Worm (Caenorhabditis elegans) whole organism, L3 larva: ENCODE results near the gene pde-2.

Experiments
- R02D3.7 ChIP-seq: fragments of 150-350 bp; optimal IDR thresholded peaks from 2 replicates; lab custom pipeline; 2014; ENCODE audit warnings: missing biosample characterization, missing genetic modification characterization
- ZK546.5 ChIP-seq: sonication (generic microtip); optimal IDR thresholded peaks from 2 replicates; lab custom pipeline; 2017; ENCODE audit warnings: missing biosample characterization, missing genetic modification characterization
- aly-2 ChIP-seq: fragments of 150-350 bp; optimal IDR thresholded peaks from 2 replicates; lab custom pipeline; 2014; ENCODE audit warnings: missing biosample characterization, missing genetic modification characterization
- ceh-16 ChIP-seq: sonication (generic microtip); optimal IDR thresholded peaks from 2 replicates; lab custom pipeline; 2017; ENCODE audit warnings: missing biosample characterization, missing genetic modification characterization
- ceh-28 ChIP-seq: fragments of 150-350 bp; optimal IDR thresholded peaks from 2 replicates; lab custom pipeline; 2014; ENCODE audit warnings: missing biosample characterization, missing genetic modification reagents, missing genetic modification characterization
- ceh-82 ChIP-seq: fragments of 150-350 bp; optimal IDR thresholded peaks from 2 replicates; lab custom pipeline; 2014; ENCODE audit warnings: missing biosample characterization, missing genetic modification characterization
- ceh-9 ChIP-seq: sonication (generic microtip); optimal IDR thresholded peaks from 2 replicates; lab custom pipeline; 2018; ENCODE audit warnings: missing biosample characterization, missing genetic modification characterization
- daf-12 ChIP-seq: fragments of 150-350 bp; optimal IDR thresholded peaks from 2 replicates; lab custom pipeline; 2014; ENCODE audit warnings: missing biosample characterization, missing genetic modification reagents, missing genetic modification characterization
- egl-27 ChIP-seq: sonication (generic microtip); optimal IDR thresholded peaks from 4 replicates; lab custom pipeline; 2017; ENCODE audit warnings: missing biosample characterization, missing genetic modification reagents, missing genetic modification characterization
- egl-5 ChIP-seq: fragments of 150-350 bp; optimal IDR thresholded peaks from 2 replicates; lab custom pipeline; 2017; ENCODE audit warnings: missing biosample characterization, missing genetic modification reagents, missing genetic modification characterization, inconsistent platforms
- elt-1 ChIP-seq: fragments of 150-350 bp; optimal IDR thresholded peaks from 2 replicates; lab custom pipeline; 2014; ENCODE audit warnings: missing biosample characterization, missing genetic modification characterization
- elt-2 ChIP-seq: sonication (generic microtip); optimal IDR thresholded peaks from 2 replicates; lab custom pipeline; 2016; ENCODE audit warnings: missing genetic modification reagents, mild to moderate bottlenecking, missing genetic modification characterization, missing compliant biosample characterization
- elt-3 ChIP-seq, 3 experiments: fragments of 150-350 bp in 1 of 3; sonication (generic microtip) in 2 of 3; optimal IDR thresholded peaks; 2 replicates in 2 of 3; 4 replicates in 1 of 3; lab custom pipeline; 2014 to 2017; ENCODE audit warnings: missing biosample characterization in 3 of 3, missing genetic modification characterization in 3 of 3
- eor-1 ChIP-seq, 2 experiments: fragments of 150-350 bp; optimal IDR thresholded peaks; 2 replicates each; lab custom pipeline; 2014 to 2018; ENCODE audit warnings: missing biosample characterization in 2 of 2, missing genetic modification characterization in 2 of 2
- fkh-10 ChIP-seq: sonication (generic microtip); optimal IDR thresholded peaks from 2 replicates; lab custom pipeline; 2017; ENCODE audit warnings: missing biosample characterization, missing genetic modification reagents, missing genetic modification characterization
- fkh-2 ChIP-seq: fragments of 150-350 bp; optimal IDR thresholded peaks from 2 replicates; lab custom pipeline; 2014; ENCODE audit warnings: missing biosample characterization, missing genetic modification reagents, missing genetic modification characterization
- fos-1 ChIP-seq: fragments of 150-350 bp; optimal IDR thresholded peaks from 2 replicates; lab custom pipeline; 2014; ENCODE audit warnings: missing biosample characterization, missing genetic modification characterization
- hmg-11 ChIP-seq: sonication (generic microtip); optimal IDR thresholded peaks from 2 replicates; lab custom pipeline; 2016; ENCODE audit warnings: missing genetic modification characterization, missing compliant biosample characterization
- jun-1 ChIP-seq: fragments of 150-350 bp; optimal IDR thresholded peaks from 2 replicates; lab custom pipeline; 2014; ENCODE audit warnings: missing biosample characterization, missing genetic modification reagents, missing genetic modification characterization
- lin-15B ChIP-seq: fragments of 150-350 bp; optimal IDR thresholded peaks from 2 replicates; lab custom pipeline; 2014; ENCODE audit warnings: missing biosample characterization, missing genetic modification characterization
- lin-39 ChIP-seq: fragments of 150-350 bp; optimal IDR thresholded peaks from 2 replicates; lab custom pipeline; 2018; ENCODE audit warnings: missing biosample characterization, missing genetic modification reagents, missing genetic modification characterization
- lsy-12 ChIP-seq: sonication (generic microtip); optimal IDR thresholded peaks from 2 replicates; lab custom pipeline; 2016; ENCODE audit warnings: mild to moderate bottlenecking, missing genetic modification characterization, missing compliant biosample characterization
- mdl-1 ChIP-seq: fragments of 150-350 bp; optimal IDR thresholded peaks from 2 replicates; lab custom pipeline; 2014; ENCODE audit warnings: missing biosample characterization, missing genetic modification characterization
- nfya-1 ChIP-seq: sonication (generic microtip); optimal IDR thresholded peaks from 2 replicates; lab custom pipeline; 2017; ENCODE audit warnings: missing genetic modification characterization, mild to moderate bottlenecking, missing compliant biosample characterization, antibody characterized with exemption, moderate library complexity; ENCODE audit not compliant: insufficient read depth
- nhr-11 ChIP-seq: fragments of 150-350 bp; optimal IDR thresholded peaks from 2 replicates; lab custom pipeline; 2014; ENCODE audit warnings: missing biosample characterization, missing genetic modification characterization
- nhr-12 ChIP-seq: fragments of 150-350 bp; optimal IDR thresholded peaks from 2 replicates; lab custom pipeline; 2014; ENCODE audit warnings: missing biosample characterization, missing genetic modification characterization
- nhr-23 ChIP-seq: fragments of 150-350 bp; optimal IDR thresholded peaks from 2 replicates; lab custom pipeline; 2014; ENCODE audit warnings: missing biosample characterization, missing genetic modification reagents, missing genetic modification characterization
- nhr-237 ChIP-seq: fragments of 150-350 bp; optimal IDR thresholded peaks from 2 replicates; lab custom pipeline; 2014; ENCODE audit warnings: missing biosample characterization, missing genetic modification characterization
- nhr-25 ChIP-seq: sonication (generic microtip); optimal IDR thresholded peaks from 2 replicates; lab custom pipeline; 2017; ENCODE audit warnings: missing biosample characterization, missing genetic modification characterization
- nhr-28 ChIP-seq: fragments of 150-350 bp; optimal IDR thresholded peaks from 2 replicates; lab custom pipeline; 2014; ENCODE audit warnings: missing biosample characterization, missing genetic modification characterization
- nhr-43 ChIP-seq: sonication (generic microtip); optimal IDR thresholded peaks from 2 replicates; lab custom pipeline; 2016; ENCODE audit warnings: mild to moderate bottlenecking, missing genetic modification characterization, missing compliant biosample characterization; ENCODE audit not compliant: poor library complexity, severe bottlenecking
- nhr-67 ChIP-seq: fragments of 150-350 bp; optimal IDR thresholded peaks from 2 replicates; lab custom pipeline; 2014; ENCODE audit warnings: missing biosample characterization, missing genetic modification characterization
- nhr-76 ChIP-seq: fragments of 150-350 bp; sonication (generic microtip); optimal IDR thresholded peaks from 5 replicates; lab custom pipeline; 2014; ENCODE audit warnings: missing biosample characterization, missing genetic modification characterization
- nhr-77 ChIP-seq: fragments of 150-350 bp; optimal IDR thresholded peaks from 2 replicates; lab custom pipeline; 2014; ENCODE audit warnings: missing biosample characterization, missing genetic modification characterization
- pha-4 ChIP-seq: fragments of 150-350 bp; optimal IDR thresholded peaks from 2 replicates; lab custom pipeline; 2014; ENCODE audit warnings: missing biosample characterization, missing genetic modification reagents, missing genetic modification characterization
- pqm-1 ChIP-seq: fragments of 150-350 bp; optimal IDR thresholded peaks from 2 replicates; lab custom pipeline; 2017; ENCODE audit warnings: missing biosample characterization, missing genetic modification characterization, inconsistent platforms
- sea-2 ChIP-seq: fragments of 150-350 bp; sonication (generic microtip); optimal IDR thresholded peaks from 4 replicates; lab custom pipeline; 2014; ENCODE audit warnings: missing biosample characterization, missing genetic modification reagents, missing genetic modification characterization
- skn-1 ChIP-seq: fragments of 150-350 bp; optimal IDR thresholded peaks from 2 replicates; lab custom pipeline; 2014; ENCODE audit warnings: missing biosample characterization, missing genetic modification characterization
- snpc-4 ChIP-seq: fragments of 150-350 bp; optimal IDR thresholded peaks from 2 replicates; lab custom pipeline; 2014; ENCODE audit warnings: missing biosample characterization, missing genetic modification characterization
- tbx-2 ChIP-seq: sonication (generic microtip); optimal IDR thresholded peaks from 2 replicates; lab custom pipeline; 2016; ENCODE audit warnings: mild to moderate bottlenecking, missing genetic modification characterization, missing compliant biosample characterization
- unc-39 ChIP-seq: sonication (generic microtip); optimal IDR thresholded peaks from 4 replicates; lab custom pipeline; 2017; ENCODE audit warnings: missing biosample characterization, missing genetic modification characterization
- unc-62 ChIP-seq: fragments of 150-350 bp; sonication (generic microtip); optimal IDR thresholded peaks from 4 replicates; lab custom pipeline; 2014; ENCODE audit warnings: missing biosample characterization, missing genetic modification reagents, missing genetic modification characterization
- zag-1 ChIP-seq: fragments of 150-350 bp; optimal IDR thresholded peaks from 2 replicates; lab custom pipeline; 2014; ENCODE audit warnings: missing biosample characterization, missing genetic modification characterization
- ztf-11 ChIP-seq: fragments of 150-350 bp; optimal IDR thresholded peaks from 2 replicates; lab custom pipeline; 2014; ENCODE audit warnings: missing biosample characterization, missing genetic modification characterization

pde-2 gene

ce11 chrIII:8961993-8962392, 19.7 kb downstream of the pde-2 start, which contains the start of gene grl-25:
Gene grl-25, plus strand, starts transcription at chrIII:8962293.
- TF ChIP-seq nhr-23 (tag; lab: Kevin White, UChicago) (no peak), nhr-67 (tag; lab: Kevin White, UChicago) (no peak), skn-1 (no peak), ZK546.5 (tag; lab: Kevin White, UChicago) (no peak), snpc-4 (tag; lab: Kevin White, UChicago) (no peak), zag-1 (tag; lab: Kevin White, UChicago) (no peak), nhr-11 (tag; lab: Kevin White, UChicago) (no peak), ceh-82 (tag; lab: Kevin White, UChicago) (no peak), fkh-10 (no peak), jun-1 (tag; lab: Kevin White, UChicago) (no peak), nhr-28 (tag; lab: Kevin White, UChicago) (no peak), lsy-12 (tag; lab: Kevin White, UChicago) (no peak), ceh-28 (tag; lab: Kevin White, UChicago) (no peak), daf-12 (no peak), hmg-11 (tag; lab: Kevin White, UChicago) (no peak), egl-5 (tag; lab: Kevin White, UChicago) (no peak), pqm-1 (tag; lab: Kevin White, UChicago) (no peak), unc-39 (tag; lab: Kevin White, UChicago) (no peak), lin-15B (tag; lab: Kevin White, UChicago) (no peak), nfya-1 (tag; lab: Kevin White, UChicago) (no peak)

ce11 chrIII:8960664-8961063, 21.0 kb downstream of the pde-2 start, which contains the start of gene ZK643.6:
Gene ZK643.6, minus strand, starts transcription at chrIII:8960764.
- no peak for TF ChIP-seq lin-15B (tag; lab: Kevin White, UChicago)
- TF ChIP-seq zag-1 (tag; lab: Kevin White, UChicago) = no peak
- TF ChIP-seq pha-4 (tag; lab: Kevin White, UChicago) = no peak
- no peak for TF ChIP-seq lsy-12 (tag; lab: Kevin White, UChicago)
- TF ChIP-seq nhr-23 (tag; lab: Kevin White, UChicago) = no peak
- TF ChIP-seq fkh-10 = no peak
- no peak for TF ChIP-seq nhr-237 (tag; lab: Kevin White, UChicago)
- no peak for TF ChIP-seq elt-3 (tag; optimal IDR thresholded peaks at IDR 0.05; lab: Kevin White, UChicago)
- no peak for TF ChIP-seq ceh-82 (tag; lab: Kevin White, UChicago)
- TF ChIP-seq ceh-28 (tag; lab: Kevin White, UChicago) = no peak

- TF ChIP-seq lin-39 (tag; lab: Kevin White, UChicago) (no peak), egl-27 (no peak), nhr-77 (tag; lab: Kevin White, UChicago) (no peak), pha-4 (tag; lab: Kevin White, UChicago) (peak; percentile 84), nhr-67 (tag; lab: Kevin White, UChicago) (no peak), nhr-23 (tag; lab: Kevin White, UChicago) (no peak), nhr-12 (tag; lab: Kevin White, UChicago) (no peak), lsy-12 (tag; lab: Kevin White, UChicago) (no peak), nfya-1 (tag; lab: Kevin White, UChicago) (peak; percentile 86), ceh-82 (tag; lab: Kevin White, UChicago) (peak; percentile 11), nhr-25 (tag; lab: Kevin White, UChicago) (no peak), unc-39 (tag; lab: Kevin White, UChicago) (no peak), nhr-43 (tag; lab: Kevin White, UChicago) (no peak), R02D3.7 (tag; lab: Kevin White, UChicago) (peak; percentile 27), aly-2 (no peak), fkh-2 (tag; lab: Kevin White, UChicago) (no peak), ceh-28 (tag; lab: Kevin White, UChicago) (peak; percentile 95), lin-15B (tag; lab: Kevin White, UChicago) (peak; percentile 48), egl-5 (tag; lab: Kevin White, UChicago) (peak; percentile 10), zag-1 (tag; lab: Kevin White, UChicago) (no peak), fos-1 (tag; lab: Kevin White, UChicago) (no peak), hmg-11 (tag; lab: Kevin White, UChicago) (peak; percentile 86), nhr-237 (tag; lab: Kevin White, UChicago) (no peak), ztf-11 (tag; lab: Kevin White, UChicago) (no peak), nhr-76 (tag; lab: Kevin White, UChicago) (no peak), mdl-1 (tag; lab: Kevin White, UChicago) (no peak), elt-2 (peak; percentile 14), ceh-16 (tag; lab: Kevin White, UChicago) (no peak), nhr-11 (tag; lab: Kevin White, UChicago) (no peak), sea-2 (GFP tag; lab: Kevin White, UChicago) (no peak), ZK546.5 (tag; lab: Kevin White, UChicago) (no peak), pqm-1 (tag; lab: Kevin White, UChicago) (no peak), tbx-2 (tag; lab: Kevin White, UChicago) (no peak), eor-1 (tag; optimal IDR thresholded peaks at IDR 0.05; lab: Kevin White, UChicago) (no peak), unc-62 (GFP tag; lab: Kevin White, UChicago) (no peak), elt-3 (tag; optimal IDR thresholded peaks at IDR 0.05; lab: Kevin White, UChicago) (no peak), ceh-9 (no peak), elt-1 (tag; lab: Kevin White, UChicago) (no peak), skn-1 (no peak), daf-12 (no peak), snpc-4 (tag; lab: Kevin White, UChicago) (peak; percentile 38)
These were observed 25.5 kb downstream of the pde-2 start, which contains the start of the genes ZK643.5 and ZK643.2 for ce11 chrIII:8956146-8956646. Gene ZK643.5, minus strand, starts transcription at chrIII:8956196. Gene ZK643.2, plus strand, starts transcription at chrIII:8956540.
